Fruit fly (Drosophila melanogaster) Kc167 (cell line): ENCODE results near the gene PIP82.

Experiments
- Myc ChIP-seq: fragments of >200 bp; optimal IDR thresholded peaks from 2 replicates; lab custom pipeline; 2017; ENCODE audit warnings: missing external identifiers
- Sin3A ChIP-seq: fragments of >200 bp; optimal IDR thresholded peaks from 2 replicates; lab custom pipeline; 2018; ENCODE audit warnings: missing external identifiers
- h ChIP-seq: fragments of >200 bp; optimal IDR thresholded peaks from 3 replicates; lab custom pipeline; 2018; ENCODE audit warnings: missing external identifiers
- insv ChIP-seq: fragments of >200 bp; optimal IDR thresholded peaks from 3 replicates; lab custom pipeline; 2018; ENCODE audit warnings: missing external identifiers
- psq ChIP-seq: fragments of >200 bp; optimal IDR thresholded peaks from 2 replicates; lab custom pipeline; 2017; ENCODE audit warnings: missing external identifiers
- ttk ChIP-seq: sonication (Bioruptor generic); optimal IDR thresholded peaks from 2 replicates; lab custom pipeline; 2017; ENCODE audit warnings: missing external identifiers

Gene PIP82

DNA sequence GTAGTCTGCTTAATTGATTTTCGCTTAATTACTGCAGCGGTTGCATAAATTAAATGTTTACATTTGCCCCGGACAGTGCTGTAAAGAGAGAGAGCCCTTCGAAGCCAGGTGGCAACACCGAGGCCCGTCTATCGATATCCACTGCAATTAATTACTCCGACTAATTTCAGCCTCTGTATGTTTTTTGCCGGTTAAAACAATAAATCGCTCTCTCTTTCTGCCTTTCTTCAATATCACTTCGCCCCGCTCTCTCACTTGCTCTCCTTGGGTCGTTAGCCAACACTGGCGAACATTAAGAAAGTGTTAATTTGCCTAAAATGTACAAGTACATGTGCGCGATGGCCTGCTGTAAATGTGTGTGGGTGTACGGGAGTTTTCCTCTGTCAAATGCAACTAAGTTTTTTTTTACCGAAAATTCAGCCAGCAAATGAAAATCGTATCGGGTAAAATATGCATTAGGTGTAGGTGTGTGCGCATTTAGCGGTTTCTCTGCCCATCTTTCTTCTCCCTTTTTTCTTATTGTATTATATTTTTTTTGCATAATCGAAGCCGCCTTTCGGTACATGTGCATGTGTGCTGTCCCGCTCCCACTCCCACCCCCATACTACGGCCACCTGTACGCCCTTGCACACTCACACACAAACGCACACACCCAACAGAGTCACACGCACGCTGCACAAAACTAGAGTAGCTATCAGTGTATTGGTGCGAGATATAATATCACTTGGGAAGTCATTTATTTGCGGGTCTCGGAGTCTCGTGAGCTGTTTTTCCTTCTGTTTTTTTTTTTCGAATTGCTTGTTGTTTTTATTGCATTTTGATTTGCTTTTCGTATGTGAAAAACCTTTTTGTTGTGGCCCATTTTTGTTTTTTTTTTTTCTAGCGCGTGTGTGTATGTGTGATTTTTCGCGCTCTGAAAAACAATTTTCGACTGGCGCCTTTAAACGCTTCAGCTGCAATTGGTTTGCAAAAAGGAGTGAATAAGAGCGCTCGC lies 32.2 kb upstream of the PIP82 start:
- no peak for TF ChIP-seq ttk (lab: Kevin White, UChicago)
- no peak for TF ChIP-seq Sin3A (lab: Kevin White, UChicago)
- no peak for TF ChIP-seq psq (lab: Kevin White, UChicago)
- TF ChIP-seq insv = no peak
- no peak for TF ChIP-seq Myc (lab: Kevin White, UChicago)
- no peak for TF ChIP-seq h (lab: Kevin White, UChicago)

DNA sequence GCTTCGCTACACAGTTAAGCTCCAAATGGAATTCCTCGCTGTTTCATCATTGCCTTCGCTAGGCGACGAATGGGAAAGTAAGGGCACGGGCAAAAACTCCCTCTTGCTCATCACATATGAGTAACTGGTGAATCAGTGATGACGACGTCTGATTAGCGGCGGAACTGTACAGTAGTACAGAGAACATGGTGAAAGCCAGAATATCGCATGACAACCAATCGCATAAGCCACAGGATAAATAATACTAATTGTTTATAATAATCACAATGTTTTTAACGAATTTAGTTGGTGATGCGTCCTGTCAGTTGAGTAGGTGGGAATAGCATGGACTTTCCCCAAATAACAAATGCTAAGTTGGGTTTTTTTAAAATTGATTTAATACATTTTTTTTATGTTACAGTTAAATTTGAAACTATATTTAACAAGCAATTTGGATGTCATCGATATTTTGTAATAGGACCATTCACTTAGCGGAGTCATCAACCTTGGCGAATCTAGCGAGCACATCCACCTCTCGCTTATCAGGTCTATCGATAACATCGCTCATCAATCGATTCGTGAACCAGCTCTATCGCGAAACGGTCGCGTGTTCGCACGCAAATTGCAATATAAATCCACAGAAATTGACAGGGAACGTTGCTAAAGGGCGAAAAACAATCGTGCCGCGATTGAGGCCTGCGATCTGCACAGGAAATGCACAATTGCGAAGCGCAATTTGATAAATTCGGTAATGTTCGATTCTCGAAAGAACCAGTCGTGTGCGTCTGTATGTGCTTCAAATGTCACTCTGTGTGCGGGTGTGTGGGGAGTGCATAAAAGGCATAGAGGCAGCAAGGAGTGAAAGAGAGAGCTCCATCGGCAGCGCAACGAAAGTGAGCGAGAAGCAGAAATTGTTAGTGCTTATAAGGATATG lies 30.8 kb upstream of the PIP82 start, which contains the start of the genes CG12112 and Trf4-1:
CG12112 (minus strand) TSS at position 106 of the 913 bp plus-strand sequence.
Trf4-1 (plus strand) TSS at position 236 of the 913 bp plus-strand sequence.
- peak; percentile 25 for TF ChIP-seq psq (lab: Kevin White, UChicago)
- no peak for TF ChIP-seq h (lab: Kevin White, UChicago)

DNA sequence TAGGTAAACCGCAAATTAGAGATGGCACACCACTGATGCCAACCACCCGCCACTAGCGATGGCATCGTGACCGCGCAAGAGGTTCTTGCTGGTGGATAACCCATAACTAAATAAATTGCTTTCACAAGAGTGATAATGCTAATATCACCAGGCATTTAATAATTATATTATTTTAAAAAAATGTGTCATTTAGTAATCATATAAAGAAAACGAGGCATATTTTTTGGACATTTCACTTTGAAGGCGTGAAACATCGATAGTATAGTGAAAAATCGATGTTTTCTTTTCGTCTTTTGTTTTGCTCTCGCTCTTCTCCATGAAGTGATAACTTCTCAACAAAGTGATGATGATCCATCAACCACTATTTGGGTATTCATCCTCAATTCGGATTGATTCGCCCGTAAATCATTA lies 29.3 kb upstream of the PIP82 start, which contains the start of gene IntS4:
IntS4 (minus strand) TSS at position 20 of the 411 bp plus-strand sequence.
- peak; percentile 88 for TF ChIP-seq psq (lab: Kevin White, UChicago)
- no peak for TF ChIP-seq Sin3A (lab: Kevin White, UChicago)
- no peak for TF ChIP-seq insv
- no peak for TF ChIP-seq Myc (lab: Kevin White, UChicago)
- no peak for TF ChIP-seq h (lab: Kevin White, UChicago)
- TF ChIP-seq ttk (lab: Kevin White, UChicago) = no peak

DNA sequence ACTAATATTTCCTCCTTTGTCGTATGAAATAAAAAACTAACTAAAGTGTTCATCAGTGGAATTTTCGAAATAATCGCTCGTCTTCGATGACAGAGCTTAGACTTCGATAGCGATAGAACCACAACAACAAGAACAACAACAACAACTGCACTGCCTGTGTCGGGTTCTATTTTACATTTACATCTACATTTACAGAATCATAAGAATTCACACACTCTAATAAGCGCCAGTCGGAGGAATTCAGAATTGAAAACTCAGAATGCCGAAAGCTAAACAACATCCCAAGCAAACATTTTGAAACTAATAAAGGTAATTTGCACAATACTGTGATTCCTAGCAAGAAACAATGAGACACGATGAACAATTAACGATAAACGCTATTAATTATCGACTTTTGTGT lies 24.8 kb upstream of the PIP82 start:
- TF ChIP-seq psq (lab: Kevin White, UChicago) (no peak), Sin3A (lab: Kevin White, UChicago) (no peak), ttk (lab: Kevin White, UChicago) (no peak), h (lab: Kevin White, UChicago) (no peak), insv (no peak), Myc (lab: Kevin White, UChicago) (no peak)

DNA sequence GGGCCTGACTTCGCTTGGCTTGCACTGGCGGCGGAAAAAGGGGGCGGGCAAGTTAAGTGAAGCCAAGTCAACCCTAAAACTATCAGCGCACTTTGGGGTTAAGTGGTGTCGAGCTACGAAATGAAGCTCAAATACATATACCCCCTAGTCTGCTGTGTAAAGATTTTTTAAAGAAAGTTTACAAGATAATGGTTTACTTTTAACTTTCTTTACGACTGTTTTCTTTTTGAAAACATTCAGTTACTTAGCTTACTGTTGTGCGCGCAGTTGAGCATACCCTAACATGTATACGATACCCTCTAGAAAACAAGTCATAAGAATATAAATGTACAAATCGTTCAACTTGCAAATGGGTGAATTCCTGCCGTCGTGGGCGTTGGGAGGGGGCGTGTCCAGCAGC lies 13.2 kb upstream of the PIP82 start:
- TF ChIP-seq h (lab: Kevin White, UChicago) = no peak
- TF ChIP-seq Myc (lab: Kevin White, UChicago) = no peak
- no peak for TF ChIP-seq Sin3A (lab: Kevin White, UChicago)
- TF ChIP-seq psq (lab: Kevin White, UChicago) = no peak
- no peak for TF ChIP-seq ttk (lab: Kevin White, UChicago)

DNA sequence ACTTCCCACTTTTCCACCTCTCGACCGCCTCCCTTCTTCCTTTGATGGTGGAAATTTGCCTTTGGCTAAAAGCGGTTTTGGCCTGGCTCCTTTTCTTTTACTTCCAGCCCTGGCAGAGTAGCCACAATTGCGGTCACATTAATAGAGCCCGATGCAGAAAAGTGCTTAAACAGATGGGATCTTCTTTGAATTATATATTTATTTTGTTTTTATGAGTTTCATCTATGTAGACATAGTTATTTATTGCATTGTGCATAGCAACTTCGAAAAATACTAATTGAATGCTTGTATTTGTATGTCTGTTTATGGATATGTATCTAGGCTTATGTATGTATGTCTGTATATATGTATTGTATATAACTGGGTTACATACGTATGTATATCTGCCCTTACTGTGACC lies 12.5 kb upstream of the PIP82 start:
- TF ChIP-seq Sin3A (lab: Kevin White, UChicago) (no peak), Myc (lab: Kevin White, UChicago) (no peak), h (lab: Kevin White, UChicago) (no peak), insv (no peak), ttk (lab: Kevin White, UChicago) (no peak), psq (lab: Kevin White, UChicago) (no peak)

DNA sequence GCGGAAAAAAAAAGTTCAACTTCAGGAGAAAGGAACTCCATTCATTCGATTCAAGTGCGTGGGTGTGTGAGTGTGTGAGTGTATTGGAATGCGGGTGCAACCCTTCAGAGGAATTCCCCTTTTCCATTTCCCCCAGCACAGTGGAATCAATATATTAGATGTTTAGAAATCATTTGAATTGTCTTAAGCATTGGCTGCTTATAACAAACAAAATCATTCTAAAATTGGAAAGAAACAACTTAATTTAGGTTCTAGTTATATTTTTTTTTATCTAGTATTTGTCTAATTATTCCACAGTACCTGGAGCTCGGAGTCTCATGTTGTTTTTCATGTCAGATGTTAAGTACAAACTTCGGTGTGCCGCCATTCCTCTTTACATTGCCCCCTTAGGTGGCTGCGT lies 9.5 kb upstream of the PIP82 start:
- TF ChIP-seq Myc (lab: Kevin White, UChicago) (no peak), psq (lab: Kevin White, UChicago) (no peak), Sin3A (lab: Kevin White, UChicago) (no peak), h (lab: Kevin White, UChicago) (no peak)

DNA sequence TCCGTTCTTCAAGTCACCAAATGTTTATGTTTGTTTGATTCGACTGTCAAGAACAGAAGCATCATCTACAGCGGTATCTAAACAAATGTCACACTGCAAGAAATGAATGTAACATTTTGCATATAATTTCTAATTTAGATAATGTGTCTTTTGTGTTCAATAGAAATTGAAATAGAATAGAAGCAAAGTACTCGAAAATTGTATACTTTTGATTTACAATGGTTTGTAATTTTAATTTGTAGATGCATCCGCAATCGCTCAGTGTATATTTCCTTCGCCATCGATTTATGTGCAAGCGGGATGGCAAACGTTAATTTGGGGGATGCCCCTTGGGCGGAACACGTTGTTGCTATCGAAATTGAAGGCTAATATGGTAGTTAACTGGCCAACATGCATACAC lies 8.7 kb upstream of the PIP82 start:
- TF ChIP-seq psq (lab: Kevin White, UChicago) = no peak
- TF ChIP-seq ttk (lab: Kevin White, UChicago) = no peak
- TF ChIP-seq h (lab: Kevin White, UChicago) = no peak
- no peak for TF ChIP-seq insv
- no peak for TF ChIP-seq Myc (lab: Kevin White, UChicago)
- TF ChIP-seq Sin3A (lab: Kevin White, UChicago) = no peak

DNA sequence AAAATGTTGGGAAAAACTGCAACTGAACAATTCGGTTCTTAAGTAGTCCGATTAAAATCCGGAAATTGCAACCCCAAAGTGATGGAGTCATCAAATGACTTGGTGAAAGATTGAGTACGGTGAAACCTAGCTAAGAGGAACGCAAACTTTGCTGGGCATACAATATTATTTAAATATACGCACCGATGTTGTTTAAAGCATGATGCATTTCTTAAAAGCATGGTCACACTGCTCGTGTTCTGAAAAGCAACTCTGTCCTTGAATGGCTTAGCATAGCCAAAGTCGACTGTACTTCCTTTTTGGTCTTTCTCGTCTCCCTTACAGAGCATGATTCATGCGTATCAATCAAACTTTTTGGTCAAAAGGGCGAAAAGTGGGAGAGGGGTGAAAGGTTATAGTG lies 7.2 kb upstream of the PIP82 start:
- TF ChIP-seq psq (lab: Kevin White, UChicago) (no peak), ttk (lab: Kevin White, UChicago) (no peak), Sin3A (lab: Kevin White, UChicago) (no peak), h (lab: Kevin White, UChicago) (no peak), insv (no peak), Myc (lab: Kevin White, UChicago) (no peak)

DNA sequence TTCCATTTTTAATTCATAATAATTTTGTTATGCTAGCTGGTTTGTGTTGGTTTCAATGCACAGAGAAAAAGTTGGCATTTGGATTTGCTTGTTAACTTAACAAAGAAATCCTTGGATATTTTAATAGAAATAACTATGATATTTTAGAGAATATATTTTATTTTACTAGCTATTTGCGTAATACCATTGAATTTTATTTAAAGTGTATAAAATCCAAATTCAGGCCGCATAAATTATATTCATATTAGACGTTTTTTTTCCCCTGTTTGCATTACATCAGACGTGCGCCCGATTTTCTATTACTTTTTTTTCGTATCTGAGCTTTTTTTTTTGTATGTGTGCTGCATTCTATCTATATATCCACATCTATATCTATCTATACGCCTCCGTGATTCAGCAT lies 5.2 kb upstream of the PIP82 start:
- TF ChIP-seq psq (lab: Kevin White, UChicago) = no peak
- no peak for TF ChIP-seq Sin3A (lab: Kevin White, UChicago)
- no peak for TF ChIP-seq Myc (lab: Kevin White, UChicago)
- no peak for TF ChIP-seq insv
- no peak for TF ChIP-seq ttk (lab: Kevin White, UChicago)
- TF ChIP-seq h (lab: Kevin White, UChicago) = no peak

DNA sequence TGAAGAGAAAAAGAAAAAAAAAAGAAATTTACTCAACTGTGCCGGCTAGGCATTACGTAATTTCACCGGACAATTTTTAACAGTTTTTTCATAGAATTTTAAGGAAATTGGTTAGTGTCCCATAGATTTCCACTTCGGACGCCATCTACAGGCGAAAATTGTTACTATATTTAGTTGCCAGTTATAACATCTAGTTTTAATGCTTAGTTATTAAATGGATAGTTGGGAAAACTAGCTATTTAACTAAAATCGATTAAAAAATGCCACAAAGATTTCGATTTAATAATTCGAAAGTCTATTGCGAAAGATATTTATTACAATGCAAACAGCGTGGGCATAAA lies 4.8 kb upstream of the PIP82 start:
- TF ChIP-seq Myc (lab: Kevin White, UChicago) = no peak
- no peak for TF ChIP-seq Sin3A (lab: Kevin White, UChicago)
- no peak for TF ChIP-seq psq (lab: Kevin White, UChicago)
- TF ChIP-seq h (lab: Kevin White, UChicago) = no peak
- TF ChIP-seq insv = no peak
- no peak for TF ChIP-seq ttk (lab: Kevin White, UChicago)
